Worm (Caenorhabditis elegans): ENCODE data around the gene EGAP5.1.
A peak's percentile ranks its signal among the peaks of the same experiment; 100 is the strongest.

DNA sequence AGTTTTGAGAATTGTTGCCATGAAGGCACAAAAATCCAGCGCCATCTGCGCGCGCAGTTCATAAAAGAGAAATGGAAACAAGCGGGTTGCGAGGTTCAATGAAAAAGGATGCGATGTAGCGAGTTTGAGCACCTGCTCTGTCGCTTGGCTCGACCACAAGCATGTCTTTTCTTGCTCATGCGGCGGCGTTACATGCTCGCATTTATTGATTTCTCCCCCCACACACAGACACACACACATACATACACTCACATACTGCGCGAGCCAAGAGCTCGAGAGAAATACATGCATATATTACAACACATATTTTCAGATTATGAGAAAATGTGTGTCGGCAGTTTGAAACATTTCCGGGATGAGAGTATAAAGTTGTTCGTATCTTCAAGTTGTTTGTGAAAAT, 41.1 kb upstream of the EGAP5.1 start:
- TF ChIP-seq lin-32 (GFP tag; optimal IDR thresholded peaks at IDR 0.05) (peak; percentile 25), nhr-237 (tag; optimal IDR thresholded peaks at IDR 0.05) (no peak)

All from whole organism, mixed stage, embryonic.